Fruit fly (Drosophila melanogaster) whole organism, embryonic: ENCODE results near the gene Chro.

Experiments
- Antp ChIP-seq: fragments of 200-800 bp; sonication (Bioruptor generic); optimal IDR thresholded peaks from 3 replicates; lab custom pipeline; 2016; ENCODE audit warnings: missing biosample characterization, missing genetic modification characterization
- CG10147 ChIP-seq: fragments of 200-800 bp; sonication (Bioruptor generic); optimal IDR thresholded peaks from 2 replicates; lab custom pipeline; 2019; ENCODE audit warnings: missing biosample characterization, mild to moderate bottlenecking, missing genetic modification characterization, moderate library complexity
- CG15479 ChIP-seq: fragments of 200-800 bp; sonication (Bioruptor generic); optimal IDR thresholded peaks from 3 replicates; lab custom pipeline; 2019; ENCODE audit warnings: missing biosample characterization, mild to moderate bottlenecking, missing genetic modification characterization, moderate library complexity
- CG15514 ChIP-seq: fragments of 200-800 bp; sonication (Bioruptor generic); optimal IDR thresholded peaks from 3 replicates; lab custom pipeline; 2017; ENCODE audit warnings: missing biosample characterization, missing genetic modification characterization, mild to moderate bottlenecking, moderate library complexity, missing genetic modification reagents
- CG1603 ChIP-seq: fragments of 200-800 bp; sonication (Bioruptor generic); optimal IDR thresholded peaks from 2 replicates; lab custom pipeline; 2019; ENCODE audit warnings: missing biosample characterization, mild to moderate bottlenecking, missing genetic modification characterization, moderate library complexity
- CG2120 ChIP-seq: fragments of 200-800 bp; sonication (Bioruptor generic); optimal IDR thresholded peaks from 3 replicates; lab custom pipeline; 2016; ENCODE audit warnings: missing biosample characterization, missing genetic modification characterization
- CG32532 ChIP-seq: fragments of 200-800 bp; sonication (Bioruptor generic); IDR thresholded peaks from 2 replicates; pipeline ENCODE4 v1.3.6; 2022; ENCODE audit warnings: missing biosample characterization, missing genetic modification characterization
- CG33213 ChIP-seq: fragments of 200-800 bp; sonication (Bioruptor generic); optimal IDR thresholded peaks from 3 replicates; lab custom pipeline; 2016; ENCODE audit warnings: missing biosample characterization, missing genetic modification characterization
- CG4424 ChIP-seq: fragments of 200-800 bp; sonication (Bioruptor generic); optimal IDR thresholded peaks from 3 replicates; lab custom pipeline; 2016; ENCODE audit warnings: missing biosample characterization, missing genetic modification characterization
- CG4617 ChIP-seq: fragments of 200-800 bp; sonication (Bioruptor generic); optimal IDR thresholded peaks from 3 replicates; lab custom pipeline; 2016; ENCODE audit warnings: missing biosample characterization, missing genetic modification characterization, borderline replicate concordance
- CG7928 ChIP-seq: fragments of 200-800 bp; sonication (Bioruptor generic); optimal IDR thresholded peaks from 2 replicates; lab custom pipeline; 2017; ENCODE audit warnings: missing biosample characterization, mild to moderate bottlenecking, missing genetic modification characterization
- CG8281 ChIP-seq: fragments of 200-800 bp; sonication (Bioruptor generic); optimal IDR thresholded peaks from 2 replicates; lab custom pipeline; 2018; ENCODE audit warnings: missing biosample characterization, mild to moderate bottlenecking, missing genetic modification characterization, moderate library complexity
- CG8478 ChIP-seq: fragments of >200 bp; optimal IDR thresholded peaks from 2 replicates; lab custom pipeline; 2018
- CG9609 ChIP-seq: fragments of 200-800 bp; sonication (Bioruptor generic); optimal IDR thresholded peaks from 3 replicates; lab custom pipeline; 2016; ENCODE audit warnings: missing biosample characterization, missing genetic modification characterization
- CG9932 ChIP-seq: fragments of 200-800 bp; sonication (Bioruptor generic); IDR thresholded peaks from 2 replicates; pipeline ENCODE4 v1.3.6; 2022; ENCODE audit warnings: missing biosample characterization, missing genetic modification characterization
- Dll ChIP-seq: fragments of 200-800 bp; sonication (Bioruptor generic); IDR thresholded peaks from 4 replicates; pipeline ENCODE4 v1.3.6; 2022; ENCODE audit warnings: missing biosample characterization, missing genetic modification characterization; ENCODE audit not compliant: partially characterized antibody
- Drgx ChIP-seq: fragments of 200-800 bp; sonication (Bioruptor generic); IDR thresholded peaks from 2 replicates; pipeline ENCODE4 v1.3.6; 2022; ENCODE audit warnings: missing biosample characterization, missing genetic modification characterization
- HLH3B ChIP-seq: fragments of 200-800 bp; sonication (Bioruptor generic); IDR thresholded peaks from 2 replicates; pipeline ENCODE4 v1.3.6; 2022; ENCODE audit warnings: missing biosample characterization, missing genetic modification characterization
- Hr78 ChIP-seq, 2 experiments: fragments of 200-800 bp in 1 of 2; fragments of >200 bp in 1 of 2; sonication (Bioruptor generic) in 1 of 2; optimal IDR thresholded peaks; 2 replicates each; lab custom pipeline; 2017 to 2019; ENCODE audit warnings: missing biosample characterization in 2 of 2, missing genetic modification characterization in 2 of 2, mild to moderate bottlenecking in 1 of 2, moderate library complexity in 1 of 2
- Hsf ChIP-seq: fragments of 200-800 bp; sonication (Bioruptor generic); optimal IDR thresholded peaks from 3 replicates; lab custom pipeline; 2016; ENCODE audit warnings: missing biosample characterization, missing genetic modification characterization
- MESR4 ChIP-seq: fragments of 200-800 bp; sonication (Bioruptor generic); optimal IDR thresholded peaks from 2 replicates; lab custom pipeline; 2018; ENCODE audit warnings: missing biosample characterization, mild to moderate bottlenecking, missing genetic modification characterization, moderate library complexity
- NC2β ChIP-seq: fragments of 200-800 bp; sonication (Bioruptor generic); optimal IDR thresholded peaks from 2 replicates; lab custom pipeline; 2016; ENCODE audit warnings: missing biosample characterization, missing genetic modification characterization
- NFAT ChIP-seq: fragments of 200-800 bp; sonication (Bioruptor generic); IDR thresholded peaks from 2 replicates; pipeline ENCODE4 v1.3.6; 2022; ENCODE audit warnings: missing biosample characterization, missing genetic modification characterization
- Pdp1 ChIP-seq, 2 experiments: fragments of 200-800 bp; sonication (Bioruptor generic); optimal IDR thresholded peaks; 3 replicates each; lab custom pipeline; 2016; ENCODE audit warnings: missing biosample characterization in 2 of 2, missing genetic modification characterization in 2 of 2, mild to moderate bottlenecking in 1 of 2, moderate library complexity in 1 of 2
- Ptx1 ChIP-seq: fragments of 200-800 bp; sonication (Bioruptor generic); IDR thresholded peaks from 2 replicates; pipeline ENCODE4 v1.3.6; 2022; ENCODE audit warnings: missing biosample characterization, missing genetic modification characterization
- Rfx ChIP-seq: fragments of 200-800 bp; sonication (Bioruptor generic); IDR thresholded peaks from 2 replicates; pipeline ENCODE4 v1.3.6; 2022; ENCODE audit warnings: missing biosample characterization, missing genetic modification characterization
- Scr ChIP-seq: fragments of 200-800 bp; sonication (Bioruptor generic); IDR thresholded peaks from 2 replicates; pipeline ENCODE4 v1.3.6; 2022; ENCODE audit warnings: missing biosample characterization, missing genetic modification characterization; ENCODE audit not compliant: partially characterized antibody
- Xrp1 ChIP-seq: fragments of 200-800 bp; sonication (Bioruptor generic); IDR thresholded peaks from 2 replicates; pipeline ENCODE4 v1.3.6; 2022; ENCODE audit warnings: missing biosample characterization, missing genetic modification characterization
- YL-1 ChIP-seq: fragments of 200-800 bp; sonication (Bioruptor generic); optimal IDR thresholded peaks from 3 replicates; lab custom pipeline; 2017; ENCODE audit warnings: missing biosample characterization, mild to moderate bottlenecking, missing genetic modification characterization
- amos ChIP-seq: fragments of 200-800 bp; sonication (Bioruptor generic); IDR thresholded peaks from 2 replicates; pipeline ENCODE4 v1.3.6; 2022; ENCODE audit warnings: missing biosample characterization, missing genetic modification characterization; ENCODE audit not compliant: partially characterized antibody
- ase ChIP-seq: fragments of 200-800 bp; sonication (Bioruptor generic); IDR thresholded peaks from 3 replicates; pipeline ENCODE4 v1.3.6; 2022; ENCODE audit warnings: missing biosample characterization, missing genetic modification characterization
- az2 ChIP-seq: fragments of 200-800 bp; sonication (Bioruptor generic); optimal IDR thresholded peaks from 3 replicates; lab custom pipeline; 2016; ENCODE audit warnings: missing biosample characterization, missing genetic modification characterization
- bbx ChIP-seq: fragments of 200-800 bp; sonication (Bioruptor generic); IDR thresholded peaks from 2 replicates; pipeline ENCODE4 v1.3.6; 2022; ENCODE audit warnings: missing biosample characterization, missing genetic modification characterization; ENCODE audit not compliant: partially characterized antibody
- emc ChIP-seq: fragments of 200-800 bp; sonication (Bioruptor generic); optimal IDR thresholded peaks from 2 replicates; lab custom pipeline; 2016; ENCODE audit warnings: missing biosample characterization, missing genetic modification characterization
- hbn ChIP-seq: fragments of 200-800 bp; sonication (Bioruptor generic); IDR thresholded peaks from 2 replicates; pipeline ENCODE4 v1.3.6; 2022; ENCODE audit warnings: missing biosample characterization, missing genetic modification characterization; ENCODE audit not compliant: partially characterized antibody
- klu ChIP-seq: fragments of 200-800 bp; sonication (Bioruptor generic); IDR thresholded peaks from 2 replicates; pipeline ENCODE4 v1.3.6; 2022; ENCODE audit warnings: missing biosample characterization, missing genetic modification characterization
- knrl ChIP-seq: fragments of 200-800 bp; sonication (Bioruptor generic); IDR thresholded peaks from 3 replicates; pipeline ENCODE4 v1.3.6; 2022; ENCODE audit warnings: missing biosample characterization, missing genetic modification characterization; ENCODE audit not compliant: partially characterized antibody
- otp ChIP-seq: fragments of 200-800 bp; sonication (Bioruptor generic); IDR thresholded peaks from 3 replicates; pipeline ENCODE4, ENCODE4 v1.3.6; 2022; ENCODE audit warnings: missing biosample characterization, missing genetic modification characterization
- pum ChIP-seq: fragments of 200-800 bp; sonication (Bioruptor generic); optimal IDR thresholded peaks from 2 replicates; lab custom pipeline; 2016; ENCODE audit warnings: missing biosample characterization, missing genetic modification characterization
- pzg ChIP-seq: fragments of 200-800 bp; sonication (Bioruptor generic); optimal IDR thresholded peaks from 3 replicates; lab custom pipeline; 2018; ENCODE audit warnings: missing biosample characterization, mild to moderate bottlenecking, missing genetic modification characterization, moderate library complexity
- row ChIP-seq: fragments of 200-800 bp; sonication (Bioruptor generic); IDR thresholded peaks from 3 replicates; pipeline ENCODE4 v1.3.6; 2022; ENCODE audit warnings: missing biosample characterization, missing genetic modification characterization
- sob ChIP-seq: fragments of 200-800 bp; sonication (Bioruptor generic); IDR thresholded peaks from 2 replicates; pipeline ENCODE4 v1.3.6; 2022; ENCODE audit warnings: missing biosample characterization, missing genetic modification characterization
- sr ChIP-seq: fragments of 200-800 bp; sonication (Bioruptor generic); IDR thresholded peaks from 3 replicates; pipeline ENCODE4 v1.3.6; 2022; ENCODE audit warnings: missing biosample characterization, missing genetic modification characterization
- unc-4 ChIP-seq: fragments of 200-800 bp; sonication (Bioruptor generic); IDR thresholded peaks from 2 replicates; pipeline ENCODE4 v1.3.6; 2022; ENCODE audit warnings: missing biosample characterization, missing genetic modification characterization; ENCODE audit not compliant: partially characterized antibody
- vnd ChIP-seq: fragments of 200-800 bp; sonication (Bioruptor generic); IDR thresholded peaks from 3 replicates; pipeline ENCODE4 v1.3.6; 2022; ENCODE audit warnings: missing biosample characterization, missing genetic modification characterization; ENCODE audit not compliant: partially characterized antibody
- wdn ChIP-seq: fragments of 200-800 bp; sonication (Bioruptor generic); IDR thresholded peaks from 2 replicates; pipeline ENCODE4 v1.3.6; 2022; ENCODE audit warnings: missing biosample characterization, missing genetic modification characterization
- zen2 ChIP-seq: fragments of 200-800 bp; sonication (Bioruptor generic); IDR thresholded peaks from 3 replicates; pipeline ENCODE4 v1.3.6; 2022; ENCODE audit warnings: missing biosample characterization, missing genetic modification characterization; ENCODE audit not compliant: partially characterized antibody

Gene Chro

dm6 chr3L:22871030-22871844 lies 7.5 kb downstream of the Chro start (continued):
- TF ChIP-seq CG15514 (GFP tag; lab: Kevin White, UChicago), result peak; percentile 11
- TF ChIP-seq CG1603, result peak; percentile 46
- peak; percentile 64 for TF ChIP-seq CG4617 (GFP tag; lab: Kevin White, UChicago)
- TF ChIP-seq CG9609 (GFP tag; lab: Kevin White, UChicago), result peak; percentile 13
- peak; percentile 77 for TF ChIP-seq Scr (GFP tag; lab: Robert Waterston, UW)
- TF ChIP-seq MESR4 (GFP tag; lab: Kevin White, UChicago), result peak; percentile 29
- TF ChIP-seq zen2 (GFP tag; lab: Robert Waterston, UW), result peak; percentile 43; the same call in 2 of the 3 replicates
- TF ChIP-seq wdn, result 0 out of 2 replicates have a peak, but pooled peaks have one; percentile 12
- peak in 1 of 2 experiments; percentile 31 for TF ChIP-seq Hr78 (GFP tag; optimal IDR thresholded peaks at IDR 0.05; lab: Kevin White, UChicago)
- TF ChIP-seq CG7928 (GFP tag; lab: Kevin White, UChicago), result peak; percentile 6
- TF ChIP-seq NC2β (GFP tag; lab: Kevin White, UChicago), result no peak
- TF ChIP-seq CG32532, result peak; percentile 66
- peak; percentile 67; the same call in 2 of the 3 replicates for TF ChIP-seq knrl
- TF ChIP-seq CG9932 (GFP tag; lab: Robert Waterston, UW), result peak; percentile 48
- 0 out of 3 replicates have a peak, but pooled peaks have one; percentile 16 for TF ChIP-seq sr (GFP tag; lab: Robert Waterston, UW)
- TF ChIP-seq vnd (GFP tag; lab: Robert Waterston, UW), result peak; percentile 68
- peak; percentile 24 for TF ChIP-seq CG10147 (GFP tag; lab: Kevin White, UChicago)
- TF ChIP-seq CG2120 (GFP tag; lab: Kevin White, UChicago), result peak; percentile 9
- peak; percentile 66 for TF ChIP-seq Rfx
- TF ChIP-seq bbx (GFP tag; lab: Robert Waterston, UW), result peak; percentile 67
- TF ChIP-seq Pdp1 (GFP tag; optimal IDR thresholded peaks at IDR 0.05; lab: Kevin White, UChicago), result peak in 1 of 2 experiments; percentile 73
- TF ChIP-seq CG8478 (lab: Kevin White, UChicago), result peak; percentile 51
- no peak for TF ChIP-seq az2 (GFP tag; lab: Kevin White, UChicago)
- peak; percentile 52 for TF ChIP-seq CG15479 (GFP tag; lab: Kevin White, UChicago)
- peak; percentile 1 for TF ChIP-seq pzg
- TF ChIP-seq klu (GFP tag; lab: Robert Waterston, UW), result 0 out of 2 replicates have a peak, but pooled peaks have one; percentile 17
- TF ChIP-seq unc-4 (GFP tag; lab: Robert Waterston, UW), result peak; percentile 57
- peak; percentile 69; the same call in 3 of the 4 replicates for TF ChIP-seq Dll (GFP tag; lab: Robert Waterston, UW)
- peak; percentile 75 for TF ChIP-seq YL-1 (GFP tag; lab: Kevin White, UChicago)
- no peak for TF ChIP-seq CG4424 (GFP tag; lab: Kevin White, UChicago)
- TF ChIP-seq pum, result no peak
- TF ChIP-seq sob (GFP tag; lab: Robert Waterston, UW), result peak; percentile 14; the same call in 1 of the 2 replicates
- TF ChIP-seq amos (GFP tag; lab: Robert Waterston, UW), result peak; percentile 74
- peak; percentile 24 for TF ChIP-seq Hsf (GFP tag; lab: Kevin White, UChicago)
- 0 out of 2 replicates have a peak, but pooled peaks have one; percentile 28 for TF ChIP-seq HLH3B
- TF ChIP-seq NFAT (GFP tag; lab: Robert Waterston, UW), result peak; percentile 50; the same call in 1 of the 2 replicates
- 0 out of 3 replicates have a peak, but pooled peaks have one; percentile 15 for TF ChIP-seq ase (GFP tag; lab: Robert Waterston, UW)
- TF ChIP-seq emc (GFP tag; lab: Kevin White, UChicago), result no peak
- peak; percentile 33; the same call in 1 of the 2 replicates for TF ChIP-seq Drgx
- no peak for TF ChIP-seq otp (GFP tag; lab: Robert Waterston, UW)
- TF ChIP-seq CG8281 (tag; lab: Kevin White, UChicago), result no peak
- peak; percentile 22; the same call in 1 of the 2 replicates for TF ChIP-seq Xrp1 (GFP tag; lab: Robert Waterston, UW)
- peak; percentile 60 for TF ChIP-seq row (GFP tag; lab: Robert Waterston, UW)
- peak; percentile 38; the same call in 1 of the 2 replicates for TF ChIP-seq Ptx1 (GFP tag; lab: Robert Waterston, UW)
- TF ChIP-seq hbn (GFP tag; lab: Robert Waterston, UW), result peak; percentile 37
- peak; percentile 40 for TF ChIP-seq Antp (GFP tag; lab: Kevin White, UChicago)
- peak; percentile 2 for TF ChIP-seq CG33213 (GFP tag; lab: Kevin White, UChicago)
